Fruit fly (Drosophila melanogaster): ENCODE measurements around the gene Sb.

The Sb gene

dm6 chr3R:16146632-16147453, 30.9 kb downstream of the Sb start, which contains the start of the genes Mic26-27 and CG5916 (continued):
- no peak for TF ChIP-seq CG8119 (GFP tag; IDR thresholded peaks at IDR 0.05)
- peak; percentile 77 for TF ChIP-seq Hr39 (GFP tag; optimal IDR thresholded peaks at IDR 0.05)
- TF ChIP-seq CG3032 (tag; optimal IDR thresholded peaks at IDR 0.05): peak; percentile 53
- no peak for TF ChIP-seq spab (GFP tag; optimal IDR thresholded peaks at IDR 0.05)
- peak; percentile 29; the same call in 1 of the 3 replicates for TF ChIP-seq eg (GFP tag; IDR thresholded peaks at IDR 0.05)
- TF ChIP-seq dsx (GFP tag; optimal IDR thresholded peaks at IDR 0.05; ENCODE audit: poor library complexity, severe bottlenecking): no peak
- no peak for TF ChIP-seq CG6808 (GFP tag; optimal IDR thresholded peaks at IDR 0.05)
- TF ChIP-seq dac (GFP tag; optimal IDR thresholded peaks at IDR 0.05): peak; percentile 62
- TF ChIP-seq cyc (GFP tag; optimal IDR thresholded peaks at IDR 0.05): peak; percentile 61
- no peak for TF ChIP-seq CG8319 (GFP tag; optimal IDR thresholded peaks at IDR 0.05)
- TF ChIP-seq pdm3 (GFP tag; optimal IDR thresholded peaks at IDR 0.05): peak; percentile 39
- TF ChIP-seq OdsH (GFP tag; optimal IDR thresholded peaks at IDR 0.05): peak; percentile 18
- no peak for TF ChIP-seq CG6854 (GFP tag; optimal IDR thresholded peaks at IDR 0.05)
- TF ChIP-seq Blimp-1 (GFP tag; optimal IDR thresholded peaks at IDR 0.05): no peak
- no peak for TF ChIP-seq Gug (GFP tag; IDR thresholded peaks at IDR 0.05)
- no peak for TF ChIP-seq CG6276 (GFP tag; optimal IDR thresholded peaks at IDR 0.05)
- no peak for TF ChIP-seq CG16779 (tag; optimal IDR thresholded peaks at IDR 0.05)
- TF ChIP-seq net (GFP tag; optimal IDR thresholded peaks at IDR 0.05): peak; percentile 15
- TF ChIP-seq CG31627 (GFP tag; optimal IDR thresholded peaks at IDR 0.05): peak; percentile 74
- peak; percentile 65 for TF ChIP-seq CG3919 (GFP tag; optimal IDR thresholded peaks at IDR 0.05)
- no peak for TF ChIP-seq Met (GFP tag; optimal IDR thresholded peaks at IDR 0.05)
- peak; percentile 79 for TF ChIP-seq esn (GFP tag; optimal IDR thresholded peaks at IDR 0.05)
- peak; percentile 88 for TF ChIP-seq fkh (GFP tag; optimal IDR thresholded peaks at IDR 0.05)
- TF ChIP-seq topi (GFP tag; optimal IDR thresholded peaks at IDR 0.05): peak; percentile 72
- TF ChIP-seq CG9139 (GFP tag; optimal IDR thresholded peaks at IDR 0.05): no peak
- peak; percentile 48 for TF ChIP-seq CG32006 (GFP tag; optimal IDR thresholded peaks at IDR 0.05)
- TF ChIP-seq fd59A (GFP tag; optimal IDR thresholded peaks at IDR 0.05): no peak
- TF ChIP-seq CG7368 (GFP tag; optimal IDR thresholded peaks at IDR 0.05): no peak
- peak; percentile 26 for TF ChIP-seq Sox14 (GFP tag; optimal IDR thresholded peaks at IDR 0.05)
- peak; percentile 34 for TF ChIP-seq acj6 (GFP tag; optimal IDR thresholded peaks at IDR 0.05)
- TF ChIP-seq CG11902 (GFP tag; optimal IDR thresholded peaks at IDR 0.05): peak; percentile 9
- peak; percentile 64 for TF ChIP-seq Hr4 (GFP tag; optimal IDR thresholded peaks at IDR 0.05)
- TF ChIP-seq CG8632 (GFP tag; optimal IDR thresholded peaks at IDR 0.05): no peak
- no peak for TF ChIP-seq Hr38 (GFP tag; optimal IDR thresholded peaks at IDR 0.05)
- TF ChIP-seq svp (GFP tag): no peak
- no peak for TF ChIP-seq CG4318 (GFP tag; optimal IDR thresholded peaks at IDR 0.05)
- TF ChIP-seq CG6163 (GFP tag; IDR thresholded peaks at IDR 0.05): peak; percentile 45; the same call in 1 of the 3 replicates
- TF ChIP-seq Ets96B (tag; optimal IDR thresholded peaks at IDR 0.05): no peak
- TF ChIP-seq CG6792 (GFP tag; optimal IDR thresholded peaks at IDR 0.05): peak; percentile 1
- TF ChIP-seq Lpt (GFP tag; optimal IDR thresholded peaks at IDR 0.05): peak; percentile 3
- TF ChIP-seq CG34406 (GFP tag; optimal IDR thresholded peaks at IDR 0.05): no peak
- TF ChIP-seq Eip75B (GFP tag; optimal IDR thresholded peaks at IDR 0.05): peak; percentile 45
- TF ChIP-seq CG10631 (GFP tag; optimal IDR thresholded peaks at IDR 0.05): no peak
- peak; percentile 85 for TF ChIP-seq Eip78C (GFP tag)

All from whole organism, prepupa.